Fruit fly (Drosophila melanogaster) whole organism, wandering third instar larva: ENCODE results near the gene CG14445.

ENCODE experiments used
- Abd-B ChIP-seq: fragments of >200 bp; optimal IDR thresholded peaks from 2 replicates; lab custom pipeline; 2017; ENCODE audit warnings: missing biosample characterization, missing genetic modification characterization
- Dfd ChIP-seq: fragments of >200 bp; optimal IDR thresholded peaks from 2 replicates; lab custom pipeline; 2017; ENCODE audit warnings: missing biosample characterization, missing genetic modification characterization
- GATAd ChIP-seq: sonication (Bioruptor generic); optimal IDR thresholded peaks from 2 replicates; lab custom pipeline; 2016; ENCODE audit warnings: missing biosample characterization, missing genetic modification characterization
- Sp1 ChIP-seq: fragments of 200-800 bp; sonication (Bioruptor generic); optimal IDR thresholded peaks from 3 replicates; lab custom pipeline; 2019; ENCODE audit warnings: missing biosample characterization, mild to moderate bottlenecking, missing genetic modification characterization, moderate library complexity
- dsf ChIP-seq: sonication (Bioruptor generic); optimal IDR thresholded peaks from 2 replicates; lab custom pipeline; 2016; ENCODE audit warnings: missing biosample characterization, missing genetic modification characterization, borderline replicate concordance
- ey ChIP-seq: fragments of 200-800 bp; sonication (Bioruptor generic); optimal IDR thresholded peaks from 2 replicates; lab custom pipeline; 2016; ENCODE audit warnings: missing biosample characterization, missing genetic modification characterization
- fru ChIP-seq: fragments of 200-800 bp; sonication (Bioruptor generic); optimal IDR thresholded peaks from 3 replicates; lab custom pipeline; 2016; ENCODE audit warnings: missing biosample characterization, mild to moderate bottlenecking, missing genetic modification characterization
- jim ChIP-seq: fragments of 175-275, 200-325 bp; sonication (Bioruptor generic); optimal IDR thresholded peaks from 2 replicates; lab custom pipeline; 2016; ENCODE audit warnings: missing biosample characterization, mild to moderate bottlenecking, missing genetic modification characterization
- lola ChIP-seq: fragments of >200 bp; optimal IDR thresholded peaks from 2 replicates; lab custom pipeline; 2017; ENCODE audit warnings: missing biosample characterization, missing genetic modification characterization
- pan ChIP-seq: fragments of >200 bp; optimal IDR thresholded peaks from 2 replicates; lab custom pipeline; 2017
- psq ChIP-seq: fragments of 200-800 bp; sonication (Bioruptor generic); optimal IDR thresholded peaks from 3 replicates; lab custom pipeline; 2017; ENCODE audit warnings: missing biosample characterization, mild to moderate bottlenecking, missing genetic modification characterization, moderate library complexity
- sage ChIP-seq: fragments of 200-800 bp; sonication (Bioruptor generic); optimal IDR thresholded peaks from 2 replicates; lab custom pipeline; 2016; ENCODE audit warnings: missing biosample characterization, mild to moderate bottlenecking, missing genetic modification characterization
- usp ChIP-seq: fragments of >200 bp; optimal IDR thresholded peaks from 2 replicates; lab custom pipeline; 2017; ENCODE audit warnings: missing biosample characterization, missing genetic modification characterization
- woc ChIP-seq: sonication (Bioruptor generic); optimal IDR thresholded peaks from 2 replicates; lab custom pipeline; 2016; ENCODE audit warnings: missing biosample characterization, mild to moderate bottlenecking, missing genetic modification characterization

DNA sequence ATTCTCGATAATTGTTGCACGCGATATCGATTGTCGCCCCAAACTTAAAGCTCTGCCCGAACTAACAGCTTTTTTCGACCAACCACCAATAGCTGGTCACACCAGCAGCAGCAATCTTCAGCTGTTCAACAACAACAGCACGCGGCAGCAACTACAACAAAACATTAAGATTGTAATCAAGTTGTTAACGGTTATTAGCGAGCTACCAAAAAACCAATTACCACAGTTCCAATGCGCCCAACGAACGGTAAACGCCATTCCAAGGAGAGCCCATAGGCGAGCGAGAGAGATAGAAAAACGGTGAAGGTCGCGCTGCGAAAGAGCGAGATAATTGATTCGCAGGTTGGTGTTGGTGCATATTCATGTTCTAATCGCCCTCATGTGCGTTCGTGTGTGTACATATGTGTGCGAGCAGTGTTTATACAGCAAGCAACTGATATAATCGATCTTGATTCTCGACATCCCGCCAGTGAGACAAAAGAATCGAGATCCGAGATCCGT is 17.2 kb upstream of the CG14445 start, which contains the start of gene Efr:
- TF ChIP-seq Dfd, result no peak
- no peak for TF ChIP-seq sage (GFP tag; lab: Kevin White, UChicago)
- no peak for TF ChIP-seq ey (GFP tag; lab: Kevin White, UChicago)
- TF ChIP-seq dsf, result no peak
- no peak for TF ChIP-seq psq
- no peak for TF ChIP-seq fru (GFP tag; lab: Kevin White, UChicago)
- no peak for TF ChIP-seq usp
- no peak for TF ChIP-seq jim (GFP tag; lab: Kevin White, UChicago)
- TF ChIP-seq lola (GFP tag; lab: Kevin White, UChicago), result no peak
- no peak for TF ChIP-seq Sp1 (GFP tag; lab: Kevin White, UChicago)
- TF ChIP-seq pan (lab: Kevin White, UChicago), result no peak
- no peak for TF ChIP-seq woc (GFP tag; lab: Kevin White, UChicago)
- TF ChIP-seq Abd-B, result no peak
- no peak for TF ChIP-seq GATAd (GFP tag; lab: Kevin White, UChicago)
